Fruit fly (Drosophila melanogaster) whole organism, embryonic: ENCODE measurements around the gene Hsp22.

Experiments
- emc ChIP-seq: fragments of 200-800 bp; sonication (Bioruptor generic); optimal IDR thresholded peaks from 2 replicates; lab custom pipeline; 2016; ENCODE audit warnings: missing biosample characterization, missing genetic modification characterization
- pita ChIP-seq: fragments of 200-800 bp; sonication (Bioruptor generic); optimal IDR thresholded peaks from 2 replicates; lab custom pipeline; 2017; ENCODE audit warnings: missing biosample characterization, mild to moderate bottlenecking, missing genetic modification characterization

- TF ChIP-seq emc (GFP tag; lab: Kevin White, UChicago): no peak
- no peak for TF ChIP-seq pita
Measured at dm6 chr3L:9410030-9410589, 37.4 kb downstream of the Hsp22 start.
